Worm (Caenorhabditis elegans): ENCODE data around the gene F12D9.2.

DNA sequence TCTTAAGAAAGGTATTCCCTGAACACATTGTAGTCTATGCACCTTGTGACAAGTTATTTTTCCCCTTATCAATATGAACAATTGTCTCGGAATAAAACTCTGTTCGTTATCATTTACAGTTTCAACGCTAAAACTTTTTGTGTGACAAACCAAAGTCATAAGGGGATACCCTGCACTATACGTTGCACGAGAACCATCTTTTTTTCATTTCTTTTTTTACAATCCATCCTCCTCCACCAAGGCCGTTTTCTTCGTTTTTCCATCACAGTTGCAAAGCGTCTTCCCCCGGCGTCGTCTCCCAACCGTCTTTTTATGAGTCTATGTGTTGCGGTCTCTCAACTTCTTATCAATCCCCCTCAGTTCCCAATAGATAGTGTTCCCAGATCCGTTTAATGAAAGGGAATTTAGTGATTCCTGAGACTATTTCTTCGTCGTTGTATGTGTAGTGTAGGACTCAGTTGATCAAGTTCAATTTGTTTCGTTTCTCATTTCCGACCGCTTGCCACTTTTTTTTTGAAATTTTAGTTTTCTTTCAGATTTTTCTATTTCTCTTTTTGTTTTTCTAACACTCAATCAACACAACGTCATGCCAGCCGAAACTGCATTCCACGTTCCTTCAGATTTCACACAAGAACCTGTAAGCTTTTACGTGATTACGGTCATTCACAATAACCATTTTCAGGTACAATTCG, 29.3 kb upstream of the F12D9.2 start:
- TF ChIP-seq elt-2 (tag; optimal IDR thresholded peaks at IDR 0.05), result peak; percentile 84
- TF ChIP-seq nhr-76 (tag; optimal IDR thresholded peaks at IDR 0.05), result no peak
- TF ChIP-seq unc-39 (tag; optimal IDR thresholded peaks at IDR 0.05), result no peak
- TF ChIP-seq aly-2 (tag; optimal IDR thresholded peaks at IDR 0.05), result no peak
- peak; percentile 34 for TF ChIP-seq pha-4 (tag; optimal IDR thresholded peaks at IDR 0.05)
- TF ChIP-seq fkh-2 (tag; optimal IDR thresholded peaks at IDR 0.05), result no peak
- TF ChIP-seq ztf-4 (tag; optimal IDR thresholded peaks at IDR 0.05), result no peak
- no peak for TF ChIP-seq fos-1 (tag; optimal IDR thresholded peaks at IDR 0.05)
- TF ChIP-seq ztf-11 (tag; optimal IDR thresholded peaks at IDR 0.05), result no peak
- TF ChIP-seq ceh-82 (tag; optimal IDR thresholded peaks at IDR 0.05), result no peak
- TF ChIP-seq lin-15B (tag; optimal IDR thresholded peaks at IDR 0.05), result no peak
- TF ChIP-seq skn-1 (tag; optimal IDR thresholded peaks at IDR 0.05), result no peak
- TF ChIP-seq nhr-11 (tag; optimal IDR thresholded peaks at IDR 0.05), result no peak
